Worm (Caenorhabditis elegans) whole organism, L4 larva: ENCODE measurements around the gene kin-2.

Source experiments
- T26A8.4 ChIP-seq: fragments of 200-800 bp; sonication (Bioruptor generic); IDR thresholded peaks from 2 replicates; pipeline ENCODE4 v1.3.6; 2022; ENCODE audit warnings: missing genetic modification characterization, missing compliant biosample characterization
- Y48G9A.11 ChIP-seq: fragments of 200-800 bp; sonication (Bioruptor generic); IDR thresholded peaks from 2 replicates; pipeline ENCODE4 v1.3.6; 2022; ENCODE audit warnings: missing genetic modification reagents, missing genetic modification characterization, missing compliant biosample characterization
- fkh-10 ChIP-seq: fragments of 150-350 bp; optimal IDR thresholded peaks from 2 replicates; lab custom pipeline; 2014; ENCODE audit warnings: missing biosample characterization, missing genetic modification reagents, missing genetic modification characterization
- hlh-11 ChIP-seq: fragments of 200-800 bp; sonication (Bioruptor generic); optimal IDR thresholded peaks from 2 replicates; lab custom pipeline; 2018; ENCODE audit warnings: mild to moderate bottlenecking, missing genetic modification characterization, missing compliant biosample characterization
- lin-13 ChIP-seq: fragments of 150-350 bp; optimal IDR thresholded peaks from 2 replicates; lab custom pipeline; 2014; ENCODE audit warnings: missing biosample characterization, missing genetic modification reagents, missing genetic modification characterization
- lsy-2 ChIP-seq, 2 experiments: fragments of 150-350 bp in 1 of 2; sonication (generic microtip) in 1 of 2; optimal IDR thresholded peaks; 2 replicates each; lab custom pipeline; 2014 to 2017; ENCODE audit warnings: missing biosample characterization in 2 of 2, missing genetic modification characterization in 2 of 2
- mes-2 ChIP-seq: sonication (generic microtip); optimal IDR thresholded peaks from 2 replicates; lab custom pipeline; 2016; ENCODE audit warnings: missing genotype, mild to moderate bottlenecking, missing genetic modification characterization, missing compliant biosample characterization; ENCODE audit not compliant: poor library complexity, severe bottlenecking
- nhr-102 ChIP-seq: sonication (generic microtip); optimal IDR thresholded peaks from 2 replicates; lab custom pipeline; 2016; ENCODE audit warnings: mild to moderate bottlenecking, missing genetic modification characterization, moderate library complexity, missing compliant biosample characterization
- nhr-237 ChIP-seq: sonication (generic microtip); optimal IDR thresholded peaks from 2 replicates; lab custom pipeline; 2017; ENCODE audit warnings: missing biosample characterization, missing genetic modification characterization
- php-3 ChIP-seq: fragments of 200-800 bp; sonication (Bioruptor generic); IDR thresholded peaks from 2 replicates; pipeline ENCODE4 v1.3.6; 2022; ENCODE audit warnings: missing genetic modification reagents, missing genetic modification characterization, missing compliant biosample characterization
- pqm-1 ChIP-seq: sonication (generic microtip); optimal IDR thresholded peaks from 2 replicates; lab custom pipeline; 2017; ENCODE audit warnings: missing biosample characterization, missing genetic modification characterization
- unc-62 ChIP-seq, 3 experiments: fragments of 150-350 bp in 1 of 3; sonication (generic microtip); optimal IDR thresholded peaks in 2 of 3; peaks in 1 of 3; 1 replicate in 1 of 3; 2 replicates in 2 of 3; lab custom pipeline; 2014 to 2017; ENCODE audit warnings: missing biosample characterization in 3 of 3, missing genetic modification characterization in 3 of 3, missing genetic modification reagents in 3 of 3, missing genotype in 1 of 3

- no peak for TF ChIP-seq T26A8.4 (GFP tag; lab: Robert Waterston, UW)
- no peak for TF ChIP-seq unc-62 (GFP tag; optimal IDR thresholded peaks at IDR 0.05 in 1 of 2; lab: Kevin White, UChicago)
- TF ChIP-seq unc-62 (tag; optimal IDR thresholded peaks at IDR 0.05; lab: Kevin White, UChicago) = no peak
- TF ChIP-seq lsy-2 (tag; optimal IDR thresholded peaks at IDR 0.05; lab: Kevin White, UChicago) = no peak
- TF ChIP-seq lin-13 (GFP tag; lab: Kevin White, UChicago) = no peak
- no peak for TF ChIP-seq hlh-11 (tag; lab: Kevin White, UChicago)
- no peak for TF ChIP-seq php-3 (GFP tag; lab: Robert Waterston, UW)
- TF ChIP-seq mes-2 (tag; lab: Kevin White, UChicago) = no peak
- no peak for TF ChIP-seq Y48G9A.11 (GFP tag; lab: Robert Waterston, UW)
- TF ChIP-seq nhr-237 = no peak
- no peak for TF ChIP-seq nhr-102
- no peak for TF ChIP-seq pqm-1 (tag; lab: Kevin White, UChicago)
- TF ChIP-seq fkh-10 (GFP tag; lab: Kevin White, UChicago) = no peak
Measured at ce11 chrX:5977754-5978153, at the start of gene kin-2.
